Fruit fly (Drosophila melanogaster) whole organism, embryonic: Measurements from ENCODE around the gene CG17801.
A peak's percentile ranks its signal among the peaks of the same experiment; 100 is the strongest.

Source experiments
- Abd-B ChIP-seq: fragments of 200-800 bp; sonication (Bioruptor generic); optimal IDR thresholded peaks from 2 replicates; lab custom pipeline; 2018; ENCODE audit warnings: missing biosample characterization, mild to moderate bottlenecking, missing genetic modification characterization, moderate library complexity
- Antp ChIP-seq: fragments of 200-800 bp; sonication (Bioruptor generic); optimal IDR thresholded peaks from 3 replicates; lab custom pipeline; 2016; ENCODE audit warnings: missing biosample characterization, missing genetic modification characterization
- CG10565 ChIP-seq: fragments of 200-800 bp; sonication (Bioruptor generic); optimal IDR thresholded peaks from 3 replicates; lab custom pipeline; 2016; ENCODE audit warnings: missing biosample characterization, mild to moderate bottlenecking, missing genetic modification characterization
- CG12769 ChIP-seq: fragments of 200-800 bp; sonication (Bioruptor generic); optimal IDR thresholded peaks from 2 replicates; lab custom pipeline; 2019; ENCODE audit warnings: missing biosample characterization, mild to moderate bottlenecking, missing genetic modification characterization, moderate library complexity
- CG15269 ChIP-seq: fragments of 200-800 bp; sonication (Bioruptor generic); optimal IDR thresholded peaks from 2 replicates; lab custom pipeline; 2018; ENCODE audit warnings: missing biosample characterization, mild to moderate bottlenecking, missing genetic modification characterization, moderate library complexity
- CG17568 ChIP-seq: fragments of 200-800 bp; sonication (Bioruptor generic); optimal IDR thresholded peaks from 2 replicates; lab custom pipeline; 2018; ENCODE audit warnings: missing biosample characterization, mild to moderate bottlenecking, missing genetic modification characterization, moderate library complexity
- CG1832 ChIP-seq: fragments of 200-800 bp; sonication (Bioruptor generic); optimal IDR thresholded peaks from 2 replicates; lab custom pipeline; 2017; ENCODE audit warnings: missing biosample characterization, mild to moderate bottlenecking, missing genetic modification characterization, inconsistent platforms
- CG2116 ChIP-seq: fragments of 200-800 bp; sonication (Bioruptor generic); optimal IDR thresholded peaks from 3 replicates; lab custom pipeline; 2018; ENCODE audit warnings: missing biosample characterization, mild to moderate bottlenecking, missing genetic modification characterization
- CG2678 ChIP-seq: fragments of 200-800 bp; sonication (Bioruptor generic); optimal IDR thresholded peaks from 3 replicates; lab custom pipeline; 2019; ENCODE audit warnings: missing biosample characterization, mild to moderate bottlenecking, missing genetic modification characterization, moderate library complexity
- CG2712 ChIP-seq: fragments of 200-800 bp; optimal IDR thresholded peaks from 3 replicates; lab custom pipeline; 2019; ENCODE audit warnings: missing biosample characterization, mild to moderate bottlenecking, missing genetic modification characterization, moderate library complexity
- CG4360 ChIP-seq: fragments of 200-800 bp; sonication (Bioruptor generic); IDR thresholded peaks from 2 replicates; pipeline ENCODE4 v1.3.6; 2022; ENCODE audit warnings: missing biosample characterization, missing genetic modification characterization
- CG4820 ChIP-seq: fragments of 200-800 bp; sonication (Bioruptor generic); optimal IDR thresholded peaks from 3 replicates; lab custom pipeline; 2016; ENCODE audit warnings: missing biosample characterization, missing genetic modification characterization
- CG6813 ChIP-seq: fragments of 200-800 bp; sonication (Bioruptor generic); optimal IDR thresholded peaks from 2 replicates; lab custom pipeline; 2017; ENCODE audit warnings: missing biosample characterization, missing genetic modification characterization, mild to moderate bottlenecking, moderate library complexity, missing genetic modification reagents
- CG7271 ChIP-seq: fragments of 200-800 bp; sonication (Bioruptor generic); optimal IDR thresholded peaks from 2 replicates; lab custom pipeline; 2018; ENCODE audit warnings: missing biosample characterization, mild to moderate bottlenecking, missing genetic modification characterization, moderate library complexity
- CG8281 ChIP-seq: fragments of 200-800 bp; sonication (Bioruptor generic); optimal IDR thresholded peaks from 2 replicates; lab custom pipeline; 2018; ENCODE audit warnings: missing biosample characterization, mild to moderate bottlenecking, missing genetic modification characterization, moderate library complexity
- CG8478 ChIP-seq: fragments of >200 bp; optimal IDR thresholded peaks from 2 replicates; lab custom pipeline; 2018
- Dad ChIP-seq: fragments of 200-800 bp; sonication (Bioruptor generic); optimal IDR thresholded peaks from 3 replicates; lab custom pipeline; 2016; ENCODE audit warnings: missing biosample characterization, missing genetic modification characterization
- Dfd ChIP-seq, 2 experiments: fragments of >200 bp; optimal IDR thresholded peaks; 2 replicates each; lab custom pipeline; 2017; ENCODE audit warnings: missing biosample characterization in 2 of 2, missing genetic modification characterization in 2 of 2
- Dip2 ChIP-seq: fragments of 200-800 bp; sonication (Bioruptor generic); IDR thresholded peaks from 2 replicates; pipeline ENCODE4 v1.3.6; 2022; ENCODE audit warnings: missing biosample characterization, missing genetic modification characterization
- Dp ChIP-seq: fragments of 200-800 bp; sonication (Bioruptor generic); optimal IDR thresholded peaks from 2 replicates; lab custom pipeline; 2018; ENCODE audit warnings: missing biosample characterization, mild to moderate bottlenecking, missing genetic modification characterization, moderate library complexity
- GATAe ChIP-seq: fragments of 200-800 bp; sonication (Bioruptor generic); conservative IDR thresholded peaks from 2 replicates; pipeline ENCODE4 v1.3.6; 2022; ENCODE audit warnings: missing biosample characterization, missing genetic modification characterization
- H2.0 ChIP-seq: fragments of 200-800 bp; sonication (Bioruptor generic); IDR thresholded peaks from 2 replicates; pipeline ENCODE4 v1.3.6; 2022; ENCODE audit warnings: missing biosample characterization, missing genetic modification characterization
- Hr51 ChIP-seq, 2 experiments: fragments of 200-800 bp; sonication (Bioruptor generic); optimal IDR thresholded peaks; 2 replicates in 1 of 2; 3 replicates in 1 of 2; lab custom pipeline; 2016 to 2018; ENCODE audit warnings: missing biosample characterization in 2 of 2, missing genetic modification characterization in 2 of 2, mild to moderate bottlenecking in 1 of 2, moderate library complexity in 1 of 2
- Jarid2 ChIP-seq: fragments of 200-800 bp; sonication (Bioruptor generic); optimal IDR thresholded peaks from 3 replicates; lab custom pipeline; 2017; ENCODE audit warnings: mild to moderate bottlenecking, missing biosample characterization, missing genetic modification reagents, missing genetic modification characterization
- Nf-YA ChIP-seq: fragments of 200-800 bp; sonication (Bioruptor generic); IDR thresholded peaks from 2 replicates; pipeline ENCODE4 v1.3.6; 2022; ENCODE audit warnings: missing biosample characterization, missing genetic modification characterization
- PHDP ChIP-seq: fragments of 200-800 bp; sonication (Bioruptor generic); optimal IDR thresholded peaks from 3 replicates; lab custom pipeline; 2018; ENCODE audit warnings: missing biosample characterization, mild to moderate bottlenecking, missing genetic modification characterization, moderate library complexity
- Side ChIP-seq: fragments of 200-800 bp; sonication (Bioruptor generic); optimal IDR thresholded peaks from 2 replicates; lab custom pipeline; 2016; ENCODE audit warnings: missing biosample characterization, missing genetic modification characterization
- Tbp ChIP-seq: fragments of >200 bp; optimal IDR thresholded peaks from 2 replicates; lab custom pipeline; 2018; ENCODE audit warnings: missing biosample characterization, missing genetic modification characterization
- Trl ChIP-seq, 3 experiments: fragments of >200 bp in 2 of 3; fragments of 200-800 bp in 1 of 3; sonication (Bioruptor generic) in 1 of 3; optimal IDR thresholded peaks; 2 replicates in 1 of 3; 3 replicates in 2 of 3; lab custom pipeline; 2016 to 2017; ENCODE audit warnings: missing biosample characterization in 1 of 3, missing genetic modification characterization in 1 of 3
- abd-A ChIP-seq: fragments of 200-800 bp; sonication (Bioruptor generic); optimal IDR thresholded peaks from 3 replicates; lab custom pipeline; 2019; ENCODE audit warnings: missing biosample characterization, mild to moderate bottlenecking, missing genetic modification characterization, moderate library complexity
- ac ChIP-seq: fragments of 200-800 bp; sonication (Bioruptor generic); optimal IDR thresholded peaks from 3 replicates; lab custom pipeline; 2017; ENCODE audit warnings: missing biosample characterization, mild to moderate bottlenecking, missing genetic modification characterization
- bcd ChIP-seq: fragments of 200-800 bp; sonication (Bioruptor generic); optimal IDR thresholded peaks from 2 replicates; lab custom pipeline; 2017; ENCODE audit warnings: missing biosample characterization, mild to moderate bottlenecking, missing genetic modification characterization
- chif ChIP-seq, 2 experiments: fragments of 200-800 bp; sonication (Bioruptor generic); optimal IDR thresholded peaks; 3 replicates each; lab custom pipeline; 2016; ENCODE audit warnings: missing biosample characterization in 2 of 2, missing genetic modification characterization in 2 of 2
- croc ChIP-seq: fragments of 200-800 bp; sonication (Bioruptor generic); conservative IDR thresholded peaks from 3 replicates; pipeline ENCODE4 v1.3.6; 2022; ENCODE audit warnings: missing biosample characterization, missing genetic modification characterization
- danr ChIP-seq: fragments of 200-800 bp; sonication (Bioruptor generic); IDR thresholded peaks from 2 replicates; pipeline ENCODE4 v1.3.6; 2022; ENCODE audit warnings: missing biosample characterization, missing genetic modification characterization
- disco-r ChIP-seq: fragments of 200-800 bp; sonication (Bioruptor generic); optimal IDR thresholded peaks from 2 replicates; lab custom pipeline; 2016; ENCODE audit warnings: missing biosample characterization, missing genetic modification characterization
- dysf ChIP-seq: fragments of 200-800 bp; sonication (Bioruptor generic); IDR thresholded peaks from 3 replicates; pipeline ENCODE4 v1.3.6; 2022; ENCODE audit warnings: missing biosample characterization, missing genetic modification characterization
- gcm2 ChIP-seq: fragments of 200-800 bp; sonication (Bioruptor generic); optimal IDR thresholded peaks from 2 replicates; lab custom pipeline; 2016; ENCODE audit warnings: missing biosample characterization, missing genetic modification characterization
- gem ChIP-seq: fragments of 200-800 bp; sonication (Bioruptor generic); optimal IDR thresholded peaks from 2 replicates; lab custom pipeline; 2019; ENCODE audit warnings: missing biosample characterization, mild to moderate bottlenecking, missing genetic modification characterization, moderate library complexity
- gro ChIP-seq: fragments of 200-800 bp; sonication (Bioruptor generic); optimal IDR thresholded peaks from 2 replicates; lab custom pipeline; 2016; ENCODE audit warnings: missing biosample characterization, missing genetic modification characterization
- ken ChIP-seq: fragments of 200-800 bp; sonication (Bioruptor generic); IDR thresholded peaks from 3 replicates; pipeline ENCODE4 v1.3.6; 2022; ENCODE audit warnings: missing biosample characterization, missing genetic modification characterization
- lilli ChIP-seq: fragments of 200-800 bp; sonication (Bioruptor generic); optimal IDR thresholded peaks from 3 replicates; lab custom pipeline; 2016; ENCODE audit warnings: missing biosample characterization, missing genetic modification characterization
- mam ChIP-seq: fragments of 200-800 bp; sonication (Bioruptor generic); optimal IDR thresholded peaks from 3 replicates; lab custom pipeline; 2016; ENCODE audit warnings: missing biosample characterization, missing genetic modification characterization
- nau ChIP-seq: fragments of 200-800 bp; sonication (Bioruptor generic); optimal IDR thresholded peaks from 3 replicates; lab custom pipeline; 2017; ENCODE audit warnings: missing biosample characterization, mild to moderate bottlenecking, missing genetic modification characterization, missing genetic modification reagents
- pum ChIP-seq: fragments of 200-800 bp; sonication (Bioruptor generic); optimal IDR thresholded peaks from 2 replicates; lab custom pipeline; 2016; ENCODE audit warnings: missing biosample characterization, missing genetic modification characterization
- pzg ChIP-seq: fragments of 200-800 bp; sonication (Bioruptor generic); optimal IDR thresholded peaks from 3 replicates; lab custom pipeline; 2018; ENCODE audit warnings: missing biosample characterization, mild to moderate bottlenecking, missing genetic modification characterization, moderate library complexity
- sim ChIP-seq: fragments of 200-800 bp; sonication (Bioruptor generic); IDR thresholded peaks from 2 replicates; pipeline ENCODE4 v1.3.6; 2022; ENCODE audit warnings: missing biosample characterization, missing genetic modification characterization
- stc ChIP-seq: fragments of 200-800 bp; sonication (Bioruptor generic); IDR thresholded peaks from 2 replicates; pipeline ENCODE4 v1.3.6; 2022; ENCODE audit warnings: missing biosample characterization, missing genetic modification characterization
- tgo ChIP-seq: fragments of 200-800 bp; sonication (Bioruptor generic); IDR thresholded peaks from 3 replicates; pipeline ENCODE4 v1.3.6; 2022; ENCODE audit warnings: missing biosample characterization, missing genetic modification characterization
- tna ChIP-seq: fragments of 200-800 bp; sonication (Bioruptor generic); IDR thresholded peaks from 2 replicates; pipeline ENCODE4 v1.3.6; 2022; ENCODE audit warnings: missing biosample characterization, missing genetic modification characterization; ENCODE audit not compliant: partially characterized antibody

Gene CG17801

DNA sequence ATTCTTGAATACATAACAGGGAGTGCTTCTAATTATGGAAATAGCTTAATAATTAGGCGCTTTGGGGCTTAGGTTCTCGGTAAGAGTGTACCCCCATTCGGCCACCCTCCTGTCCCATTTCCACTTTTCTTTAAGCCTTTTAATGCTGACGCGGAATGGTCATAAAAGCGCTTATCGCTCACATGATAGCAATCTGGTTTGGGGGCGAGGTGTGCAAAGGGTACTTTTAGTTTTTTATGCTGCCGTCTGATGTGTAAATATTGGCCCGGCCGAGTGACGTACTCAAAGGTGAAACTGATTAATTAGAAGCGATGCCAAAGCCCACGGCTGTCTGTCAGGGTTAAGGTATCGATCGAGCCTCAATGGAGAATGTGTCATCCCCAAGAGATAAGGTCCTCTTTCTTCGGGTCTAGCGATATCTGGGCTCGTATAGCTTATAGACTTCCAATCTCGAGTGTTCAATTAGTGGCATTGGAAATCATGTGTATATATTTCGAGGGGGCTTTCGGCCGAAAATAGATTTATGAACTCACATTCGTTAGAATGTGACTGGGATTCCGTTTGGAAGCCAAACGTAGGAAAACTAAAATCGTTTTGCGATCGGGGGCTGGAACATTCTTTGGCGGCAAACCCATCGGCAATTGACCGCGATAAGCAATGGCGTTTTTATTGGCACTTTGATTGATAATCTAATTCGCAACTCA lies 47.0 kb downstream of the CG17801 start (continued):
- no peak for TF ChIP-seq CG2712 (tag; lab: Kevin White, UChicago)
- no peak for TF ChIP-seq Trl (optimal IDR thresholded peaks at IDR 0.05; lab: Kevin White, UChicago)
- TF ChIP-seq Trl (GFP tag; optimal IDR thresholded peaks at IDR 0.05; lab: Kevin White, UChicago): no peak
- TF ChIP-seq CG12769 (tag; lab: Kevin White, UChicago): peak; percentile 14
- no peak for TF ChIP-seq dysf
- TF ChIP-seq gem (tag; lab: Kevin White, UChicago): no peak
- no peak for TF ChIP-seq CG8478 (lab: Kevin White, UChicago)
- TF ChIP-seq CG7271: no peak
- no peak for TF ChIP-seq croc (GFP tag; lab: Robert Waterston, UW)
- TF ChIP-seq ken (GFP tag; lab: Robert Waterston, UW): no peak
- no peak for TF ChIP-seq tna
- no peak for TF ChIP-seq tgo (GFP tag; lab: Robert Waterston, UW)
- TF ChIP-seq CG4360 (GFP tag; lab: Robert Waterston, UW): no peak
- TF ChIP-seq lilli (GFP tag; lab: Kevin White, UChicago): no peak
- TF ChIP-seq CG2678 (tag; lab: Kevin White, UChicago): peak; percentile 40
- TF ChIP-seq Jarid2 (GFP tag; lab: Kevin White, UChicago): no peak
- no peak for TF ChIP-seq chif (GFP tag; optimal IDR thresholded peaks at IDR 0.05; lab: Kevin White, UChicago)
- no peak for TF ChIP-seq Dip2
- TF ChIP-seq Side (GFP tag; lab: Kevin White, UChicago): no peak
- no peak for TF ChIP-seq Antp (GFP tag; lab: Kevin White, UChicago)
- TF ChIP-seq pzg (GFP tag; lab: Kevin White, UChicago): no peak
- no peak for TF ChIP-seq CG2116 (GFP tag; lab: Kevin White, UChicago)
- TF ChIP-seq CG6813 (GFP tag; lab: Kevin White, UChicago): no peak
- no peak for TF ChIP-seq pum (GFP tag; lab: Kevin White, UChicago)
- no peak for TF ChIP-seq CG17568 (GFP tag; lab: Kevin White, UChicago)
- TF ChIP-seq disco-r: no peak
- TF ChIP-seq gro: no peak
- TF ChIP-seq Dfd (GFP tag; optimal IDR thresholded peaks at IDR 0.05; lab: Kevin White, UChicago): no peak
- TF ChIP-seq H2.0: no peak
- TF ChIP-seq nau (GFP tag; lab: Kevin White, UChicago): no peak
- TF ChIP-seq Abd-B (GFP tag; lab: Kevin White, UChicago): no peak
- TF ChIP-seq CG15269: no peak
- TF ChIP-seq CG10565 (GFP tag; lab: Kevin White, UChicago): no peak
- TF ChIP-seq Nf-YA (GFP tag; lab: Robert Waterston, UW): no peak
- TF ChIP-seq bcd (GFP tag; lab: Kevin White, UChicago): no peak
- no peak for TF ChIP-seq gcm2 (GFP tag; lab: Kevin White, UChicago)
- no peak for TF ChIP-seq CG4820 (GFP tag; lab: Kevin White, UChicago)
- TF ChIP-seq PHDP (tag; lab: Kevin White, UChicago): peak; percentile 1
- no peak for TF ChIP-seq abd-A
- TF ChIP-seq Dp (GFP tag; lab: Kevin White, UChicago): no peak
- TF ChIP-seq stc (GFP tag; lab: Robert Waterston, UW): no peak
- no peak for TF ChIP-seq mam (GFP tag; lab: Kevin White, UChicago)
- peak; percentile 78 for TF ChIP-seq GATAe
- no peak for TF ChIP-seq sim (GFP tag; lab: Robert Waterston, UW)
- no peak for TF ChIP-seq ac
- TF ChIP-seq danr (GFP tag; lab: Robert Waterston, UW): no peak
- no peak for TF ChIP-seq CG1832
- no peak for TF ChIP-seq Hr51 (GFP tag; optimal IDR thresholded peaks at IDR 0.05; lab: Kevin White, UChicago)
- TF ChIP-seq Dad (GFP tag; lab: Kevin White, UChicago): no peak
- TF ChIP-seq CG8281: no peak
- TF ChIP-seq Tbp (GFP tag; lab: Kevin White, UChicago): no peak
